Worm (Caenorhabditis elegans): ENCODE results near the gene F59D6.1.
"Not testable (repeated sequence)": the region's sequence is repeated elsewhere in the genome, so short reads cannot be mapped to it uniquely, and the experiment has no call there.

F59D6.1 gene

DNA sequence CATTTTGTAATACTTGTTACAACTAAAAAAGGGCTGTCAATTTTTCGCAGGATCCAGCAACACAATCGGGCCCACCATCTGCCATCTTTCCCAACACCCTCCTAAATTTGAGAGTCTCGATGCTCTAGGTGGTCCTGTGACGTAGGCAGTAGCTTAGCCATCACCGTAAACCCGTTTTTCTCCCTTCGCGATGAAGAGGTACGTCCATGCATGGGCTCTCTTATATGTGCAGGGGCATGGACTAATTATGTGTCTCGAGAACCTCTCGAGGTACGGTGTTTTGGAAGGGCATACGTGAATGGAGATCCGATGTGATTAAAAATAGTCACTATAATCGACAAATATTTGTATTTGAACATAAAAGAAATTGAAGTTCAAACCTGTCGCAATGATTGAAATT is 4.0 kb upstream of the F59D6.1 start:
- no peak for TF ChIP-seq dao-5 (tag; optimal IDR thresholded peaks at IDR 0.05)
- TF ChIP-seq W03F9.2 (tag; optimal IDR thresholded peaks at IDR 0.05) = no peak
- TF ChIP-seq him-1 (tag; optimal IDR thresholded peaks at IDR 0.05) = no peak

DNA sequence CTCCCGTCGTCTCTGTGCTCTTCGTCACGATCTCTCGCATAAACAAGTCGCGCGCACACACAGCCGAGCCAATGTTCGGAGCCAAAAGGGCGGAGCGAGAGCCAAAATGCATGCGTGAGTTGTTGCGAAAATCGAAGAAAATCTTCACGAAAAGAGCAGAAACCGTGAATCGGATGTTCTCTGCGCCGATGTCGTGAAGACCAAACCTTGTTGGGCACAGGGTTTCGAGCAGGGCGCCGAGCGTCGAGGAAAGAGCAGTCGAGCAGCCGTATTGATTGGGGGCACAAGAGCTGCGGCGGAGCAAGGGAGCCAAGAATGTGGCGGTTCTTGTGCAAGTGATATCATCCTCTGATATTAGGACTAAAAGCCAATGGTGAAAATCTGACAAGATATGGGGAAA is 1.4 kb downstream of the F59D6.1 start:
- TF ChIP-seq him-1 (tag; optimal IDR thresholded peaks at IDR 0.05) (no peak), W03F9.2 (tag; optimal IDR thresholded peaks at IDR 0.05) (no peak)

DNA sequence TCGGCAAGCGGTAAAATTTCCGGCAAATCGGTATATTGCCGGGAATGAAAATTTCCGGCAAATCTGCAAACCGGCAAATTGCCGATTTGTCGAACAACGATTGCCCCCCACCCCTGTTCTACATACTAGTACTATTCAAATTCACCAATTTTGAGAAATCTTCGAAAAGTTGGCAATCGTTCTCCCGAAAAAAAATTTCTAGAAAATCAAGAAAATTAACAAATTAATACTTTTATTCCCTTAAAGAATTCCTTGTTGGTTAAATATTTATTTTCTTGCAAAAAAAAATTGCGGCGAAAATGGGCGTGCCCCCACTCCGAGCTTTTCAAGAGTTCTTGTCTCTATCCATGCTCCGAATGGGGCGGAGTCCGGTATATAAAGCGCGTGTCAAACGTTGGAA is 9.3 kb downstream of the F59D6.1 start, which contains the start of gene C50H11.8:
C50H11.8 (plus strand) TSS at position 301 of the 400 bp plus-strand sequence.
- TF ChIP-seq W03F9.2 (tag; optimal IDR thresholded peaks at IDR 0.05) (no peak), dao-5 (tag; optimal IDR thresholded peaks at IDR 0.05) (no peak), him-1 (tag; optimal IDR thresholded peaks at IDR 0.05) (no peak)

ce11 chrV:3058996-3059395 is 14.1 kb downstream of the F59D6.1 start, which contains the start of gene str-244:
Gene str-244, minus strand, starts transcription at chrV:3059096.
- TF ChIP-seq dao-5 (tag; optimal IDR thresholded peaks at IDR 0.05) (no peak), him-1 (tag; optimal IDR thresholded peaks at IDR 0.05) (no peak), W03F9.2 (tag; optimal IDR thresholded peaks at IDR 0.05) (no peak)

DNA sequence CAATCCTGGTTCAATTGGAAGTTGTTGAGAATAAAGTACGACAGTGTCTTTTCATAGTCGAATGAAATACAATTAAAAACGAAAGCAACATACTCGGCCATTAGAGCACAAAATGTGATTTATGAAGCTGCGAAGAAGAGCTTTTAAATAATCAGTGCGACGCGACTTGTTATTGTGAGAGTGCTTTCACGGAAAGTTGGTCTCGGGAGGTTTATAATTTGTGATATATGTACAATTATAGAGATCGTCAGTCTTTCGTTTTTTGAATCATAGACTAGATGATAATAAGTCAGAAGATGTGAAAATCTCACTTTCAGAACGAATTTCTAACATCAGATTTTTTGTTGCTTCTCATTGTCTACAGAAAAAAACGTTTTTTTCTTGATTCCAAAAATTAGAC is 17.1 kb downstream of the F59D6.1 start, which contains the start of gene srt-15:
srt-15 (minus strand) TSS at position 101 of the 400 bp plus-strand sequence.
- TF ChIP-seq W03F9.2 (tag; optimal IDR thresholded peaks at IDR 0.05) (no peak), him-1 (tag; optimal IDR thresholded peaks at IDR 0.05) (no peak), dao-5 (tag; optimal IDR thresholded peaks at IDR 0.05) (no peak)

ce11 chrV:3064418-3064817 is 19.5 kb downstream of the F59D6.1 start, which contains the start of gene srt-16:
Gene srt-16, minus strand, starts transcription at chrV:3064518.
- TF ChIP-seq W03F9.2, him-1, dao-5 (tag; optimal IDR thresholded peaks at IDR 0.05): not testable (repeated sequence)

ce11 chrV:3065928-3066327 is 21.0 kb downstream of the F59D6.1 start, which contains the start of gene srh-185:
Gene srh-185, plus strand, starts transcription at chrV:3066228.
- TF ChIP-seq dao-5 (tag; optimal IDR thresholded peaks at IDR 0.05) (no peak), W03F9.2 (tag; optimal IDR thresholded peaks at IDR 0.05) (no peak), him-1 (tag; optimal IDR thresholded peaks at IDR 0.05) (no peak)

ce11 chrV:3069101-3069500 is 24.2 kb downstream of the F59D6.1 start, which contains the start of gene str-40:
Gene str-40, minus strand, starts transcription at chrV:3069201.
- TF ChIP-seq dao-5 (tag; optimal IDR thresholded peaks at IDR 0.05) = no peak

- TF ChIP-seq dao-5 (tag; optimal IDR thresholded peaks at IDR 0.05) (no peak), W03F9.2 (tag; optimal IDR thresholded peaks at IDR 0.05) (no peak)
Observed at ce11 chrV:3071548-3071947, 26.6 kb downstream of the F59D6.1 start, which contains the start of gene C50H11.13. Gene C50H11.13, minus strand, starts transcription at chrV:3071648.

- TF ChIP-seq dao-5 (tag; optimal IDR thresholded peaks at IDR 0.05) (no peak), him-1 (tag; optimal IDR thresholded peaks at IDR 0.05) (no peak), W03F9.2 (tag; optimal IDR thresholded peaks at IDR 0.05) (no peak)
Observed at ce11 chrV:3080792-3081191, 35.9 kb downstream of the F59D6.1 start, which contains the start of gene srt-5. Gene srt-5, minus strand, starts transcription at chrV:3080892.

DNA sequence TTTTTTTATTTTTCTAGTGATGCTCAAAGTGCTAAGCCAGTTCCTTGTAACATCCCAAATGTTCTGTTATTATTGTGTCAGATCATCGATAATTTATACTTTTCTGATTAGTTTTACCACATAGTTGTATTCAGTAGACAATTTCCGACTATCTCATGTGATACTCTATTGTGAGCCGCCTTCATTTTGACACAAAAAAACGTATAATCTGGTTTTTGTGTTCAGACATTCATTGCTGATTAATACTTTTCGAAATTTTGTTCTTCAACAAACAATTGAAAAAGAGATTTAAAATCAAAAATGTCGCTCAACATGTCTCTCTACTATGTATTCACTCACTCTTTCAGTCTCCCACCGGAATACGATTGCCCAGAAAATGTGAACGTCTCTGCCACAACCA is 36.5 kb downstream of the F59D6.1 start, which contains the start of gene srt-7:
srt-7 (plus strand) TSS at position 301 of the 400 bp plus-strand sequence.
- no peak for TF ChIP-seq W03F9.2 (tag; optimal IDR thresholded peaks at IDR 0.05)
- no peak for TF ChIP-seq him-1 (tag; optimal IDR thresholded peaks at IDR 0.05)
- no peak for TF ChIP-seq dao-5 (tag; optimal IDR thresholded peaks at IDR 0.05)

ce11 chrV:3086260-3086659 is 41.3 kb downstream of the F59D6.1 start, which contains the start of gene srt-8:
Gene srt-8, plus strand, starts transcription at chrV:3086560.
- TF ChIP-seq dao-5 (tag; optimal IDR thresholded peaks at IDR 0.05) (no peak), W03F9.2 (tag; optimal IDR thresholded peaks at IDR 0.05) (no peak), him-1 (tag; optimal IDR thresholded peaks at IDR 0.05) (no peak)

DNA sequence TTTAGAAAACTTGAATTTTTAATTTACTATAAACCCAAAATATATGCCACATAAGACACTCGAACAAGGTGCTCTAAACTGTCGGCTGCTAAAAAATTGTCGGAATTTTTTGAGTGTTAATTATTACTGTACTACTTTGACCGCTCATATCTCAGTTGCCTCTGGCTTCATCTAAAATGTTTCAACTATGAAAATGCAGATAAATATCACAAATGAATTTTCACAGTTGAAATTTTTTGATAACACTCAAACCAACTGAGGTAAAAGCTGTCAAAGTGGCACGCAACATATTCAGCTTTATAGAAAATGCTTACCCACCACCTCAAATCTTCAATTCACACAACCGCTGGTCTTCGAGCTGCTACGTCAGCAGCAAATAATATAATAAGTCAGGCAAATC is 43.8 kb downstream of the F59D6.1 start, which contains the start of gene acs-21:
acs-21 (plus strand) TSS at position 301 of the 400 bp plus-strand sequence.
- TF ChIP-seq him-1 (tag; optimal IDR thresholded peaks at IDR 0.05) = no peak
- no peak for TF ChIP-seq W03F9.2 (tag; optimal IDR thresholded peaks at IDR 0.05)
- TF ChIP-seq dao-5 (tag; optimal IDR thresholded peaks at IDR 0.05) = no peak

DNA sequence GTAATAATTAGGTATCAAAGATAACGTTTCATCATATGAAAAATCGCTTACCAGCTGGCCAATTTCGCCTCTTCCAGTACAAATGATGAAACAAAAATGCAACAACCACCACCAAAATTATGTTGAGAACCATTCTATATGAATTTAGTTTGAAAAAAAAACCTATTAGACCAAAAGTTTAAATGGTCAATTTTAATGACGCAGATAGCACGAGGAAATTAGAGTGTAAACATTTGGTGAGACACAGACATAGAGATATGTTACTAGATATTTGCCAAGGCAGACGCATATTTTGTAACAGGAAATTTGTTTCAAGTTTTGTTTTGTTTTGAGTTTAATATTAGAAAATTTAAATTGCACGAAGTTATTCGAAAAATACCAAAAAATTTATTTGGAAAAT is 49.4 kb downstream of the F59D6.1 start, which contains the start of gene cyp-33C9:
cyp-33C9 (minus strand) TSS at position 211 of the 400 bp plus-strand sequence.
- TF ChIP-seq him-1 (tag; optimal IDR thresholded peaks at IDR 0.05) (no peak), dao-5 (tag; optimal IDR thresholded peaks at IDR 0.05) (no peak), W03F9.2 (tag; optimal IDR thresholded peaks at IDR 0.05) (no peak)

- no peak for TF ChIP-seq dao-5 (tag; optimal IDR thresholded peaks at IDR 0.05)
- no peak for TF ChIP-seq W03F9.2 (tag; optimal IDR thresholded peaks at IDR 0.05)
- TF ChIP-seq him-1 (tag; optimal IDR thresholded peaks at IDR 0.05) = no peak
Observed at ce11 chrV:3100527-3100926, 55.6 kb downstream of the F59D6.1 start.

Measured in whole organism, L4/young adult.